Fruit fly (Drosophila melanogaster) whole organism, wandering third instar larva: Measurements from ENCODE around the gene CG14377.

Experiments
- Jra ChIP-seq: sonication (Bioruptor generic); optimal IDR thresholded peaks from 2 replicates; lab custom pipeline; 2016; ENCODE audit warnings: missing biosample characterization, missing genetic modification characterization
- Sp1 ChIP-seq: fragments of 200-800 bp; sonication (Bioruptor generic); optimal IDR thresholded peaks from 3 replicates; lab custom pipeline; 2019; ENCODE audit warnings: missing biosample characterization, mild to moderate bottlenecking, missing genetic modification characterization, moderate library complexity
- Vsx2 ChIP-seq: fragments of 200-300, 225-300 bp; sonication (Bioruptor generic); optimal IDR thresholded peaks from 2 replicates; lab custom pipeline; 2018; ENCODE audit warnings: missing biosample characterization, missing genetic modification characterization; ENCODE audit not compliant: partially characterized antibody

dm6 chr3R:13446048-13446447 is 48.4 kb downstream of the CG14377 start:
- no peak for TF ChIP-seq Vsx2
- no peak for TF ChIP-seq Sp1 (GFP tag; lab: Kevin White, UChicago)
- no peak for TF ChIP-seq Jra (GFP tag; lab: Kevin White, UChicago)
